Worm (Caenorhabditis elegans): ENCODE results near the gene Y43F4B.10.
A peak's percentile ranks its signal among the peaks of the same experiment; 100 is the strongest.

The Y43F4B.10 gene

ce11 chrIII:13316935-13317334 lies 3.1 kb downstream of the Y43F4B.10 start:
- TF ChIP-seq elt-1 (tag; optimal IDR thresholded peaks at IDR 0.05; ENCODE audit: borderline replicate concordance, insufficient read depth), result no peak
- no peak for TF ChIP-seq flh-1 (GFP tag; optimal IDR thresholded peaks at IDR 0.05)
- no peak for TF ChIP-seq tbx-8 (GFP tag; optimal IDR thresholded peaks at IDR 0.05)
- peak; percentile 9 for TF ChIP-seq mep-1 (tag; optimal IDR thresholded peaks at IDR 0.05)
- TF ChIP-seq mab-5 (tag; optimal IDR thresholded peaks at IDR 0.05), result no peak

ce11 chrIII:13317383-13317911 lies 3.6 kb downstream of the Y43F4B.10 start:
- TF ChIP-seq unc-62 (GFP tag; optimal IDR thresholded peaks at IDR 0.05) (no peak), cnd-1 (tag; optimal IDR thresholded peaks at IDR 0.05) (no peak), nhr-28 (tag; optimal IDR thresholded peaks at IDR 0.05) (no peak), snpc-4 (tag; optimal IDR thresholded peaks at IDR 0.05) (no peak), elt-1 (tag; optimal IDR thresholded peaks at IDR 0.05; ENCODE audit: borderline replicate concordance, insufficient read depth) (no peak), lin-32 (GFP tag; optimal IDR thresholded peaks at IDR 0.05) (no peak), flh-1 (GFP tag; optimal IDR thresholded peaks at IDR 0.05) (no peak), bed-3 (GFP tag; optimal IDR thresholded peaks at IDR 0.05) (no peak), nhr-237 (tag; optimal IDR thresholded peaks at IDR 0.05) (no peak), mls-2 (tag; optimal IDR thresholded peaks at IDR 0.05) (no peak)

ce11 chrIII:13322578-13322977 lies 8.7 kb downstream of the Y43F4B.10 start, which contains the start of gene F53A2.11:
F53A2.11 (minus strand) TSS chrIII:13322678.
- TF ChIP-seq snpc-4 (tag; optimal IDR thresholded peaks at IDR 0.05), result no peak
- no peak for TF ChIP-seq unc-62 (GFP tag; optimal IDR thresholded peaks at IDR 0.05)
- TF ChIP-seq nhr-12 (tag; optimal IDR thresholded peaks at IDR 0.05), result no peak
- no peak for TF ChIP-seq ceh-39 (tag; optimal IDR thresholded peaks at IDR 0.05)
- no peak for TF ChIP-seq tbx-8 (GFP tag; optimal IDR thresholded peaks at IDR 0.05)

- TF ChIP-seq snpc-4 (tag; optimal IDR thresholded peaks at IDR 0.05) (no peak), ztf-11 (tag; optimal IDR thresholded peaks at IDR 0.05) (no peak), nhr-12 (tag; optimal IDR thresholded peaks at IDR 0.05) (no peak), cnd-1 (tag; optimal IDR thresholded peaks at IDR 0.05) (no peak), pha-4 (tag; optimal IDR thresholded peaks at IDR 0.05) (no peak), unc-120 (tag; optimal IDR thresholded peaks at IDR 0.05; ENCODE audit: poor library complexity, severe bottlenecking) (no peak)
Measured at ce11 chrIII:13324739-13325138, 10.9 kb downstream of the Y43F4B.10 start, which contains the start of gene F53A2.1. F53A2.1 (minus strand) TSS chrIII:13324839.

ce11 chrIII:13328911-13329310 lies 15.0 kb downstream of the Y43F4B.10 start:
- TF ChIP-seq zip-8 (tag; optimal IDR thresholded peaks at IDR 0.05) (peak; percentile 96), nhr-2 (tag; optimal IDR thresholded peaks at IDR 0.05) (no peak), elt-3 (tag; optimal IDR thresholded peaks at IDR 0.05) (no peak)

- TF ChIP-seq ceh-39 (tag; optimal IDR thresholded peaks at IDR 0.05), result no peak
- no peak for TF ChIP-seq ham-2 (GFP tag; optimal IDR thresholded peaks at IDR 0.05)
- no peak for TF ChIP-seq cnd-1 (tag; optimal IDR thresholded peaks at IDR 0.05)
- TF ChIP-seq bed-3 (GFP tag; optimal IDR thresholded peaks at IDR 0.05), result no peak
- no peak for TF ChIP-seq elt-3 (tag; optimal IDR thresholded peaks at IDR 0.05)
- TF ChIP-seq sptf-1 (tag; optimal IDR thresholded peaks at IDR 0.05), result no peak
- TF ChIP-seq pha-4 (tag; optimal IDR thresholded peaks at IDR 0.05), result no peak
- no peak for TF ChIP-seq unc-39 (tag; optimal IDR thresholded peaks at IDR 0.05)
- no peak for TF ChIP-seq flh-1 (GFP tag; optimal IDR thresholded peaks at IDR 0.05)
- TF ChIP-seq unc-120 (tag; optimal IDR thresholded peaks at IDR 0.05; ENCODE audit: poor library complexity, severe bottlenecking), result no peak
- no peak for TF ChIP-seq zip-8 (tag; optimal IDR thresholded peaks at IDR 0.05)
- TF ChIP-seq sem-2 (GFP tag; optimal IDR thresholded peaks at IDR 0.05), result no peak
- no peak for TF ChIP-seq snpc-4 (tag; optimal IDR thresholded peaks at IDR 0.05)
- no peak for TF ChIP-seq tbx-8 (GFP tag; optimal IDR thresholded peaks at IDR 0.05)
- TF ChIP-seq nhr-2 (tag; optimal IDR thresholded peaks at IDR 0.05), result no peak
Measured at ce11 chrIII:13333754-13334153, 19.9 kb downstream of the Y43F4B.10 start, which contains the start of gene sdz-20. sdz-20 (plus strand) TSS chrIII:13334054.

ce11 chrIII:13339672-13340071 lies 25.8 kb downstream of the Y43F4B.10 start, which contains the start of gene F53A2.3:
F53A2.3 (minus strand) TSS chrIII:13339772.
- TF ChIP-seq elt-1 (tag; optimal IDR thresholded peaks at IDR 0.05; ENCODE audit: borderline replicate concordance, insufficient read depth) (no peak), sem-2 (GFP tag; optimal IDR thresholded peaks at IDR 0.05) (no peak), nhr-28 (tag; optimal IDR thresholded peaks at IDR 0.05) (no peak), hlh-1 (tag; optimal IDR thresholded peaks at IDR 0.05) (no peak), flh-1 (GFP tag; optimal IDR thresholded peaks at IDR 0.05) (no peak), snpc-4 (tag; optimal IDR thresholded peaks at IDR 0.05) (no peak), M03D4.4 (tag; optimal IDR thresholded peaks at IDR 0.05) (no peak), bed-3 (GFP tag; optimal IDR thresholded peaks at IDR 0.05) (no peak), mep-1 (tag; optimal IDR thresholded peaks at IDR 0.05) (no peak), drap-1 (GFP tag; optimal IDR thresholded peaks at IDR 0.05) (no peak), lin-32 (GFP tag; optimal IDR thresholded peaks at IDR 0.05) (no peak), ceh-83 (GFP tag; optimal IDR thresholded peaks at IDR 0.05) (no peak), unc-120 (tag; optimal IDR thresholded peaks at IDR 0.05; ENCODE audit: poor library complexity, severe bottlenecking) (no peak), nhr-237 (tag; optimal IDR thresholded peaks at IDR 0.05) (no peak), elt-3 (tag; optimal IDR thresholded peaks at IDR 0.05) (no peak), nhr-12 (tag; optimal IDR thresholded peaks at IDR 0.05) (no peak)

Measured in whole organism, mixed stage, embryonic.